Fruit fly (Drosophila melanogaster): ENCODE measurements around the gene CG42304.

- TF ChIP-seq ttk (optimal IDR thresholded peaks at IDR 0.05) (no peak), psq (optimal IDR thresholded peaks at IDR 0.05) (no peak), h (optimal IDR thresholded peaks at IDR 0.05) (no peak), Myc (optimal IDR thresholded peaks at IDR 0.05) (no peak)
These were observed 50.6 kb downstream of the CG42304 start for dm6 chr3L:2702474-2702873.

Measured in Kc167 (cell line).